Worm (Caenorhabditis elegans): ENCODE measurements around the gene rpl-36.A.

rpl-36.A gene

ce11 chrII:11097154-11097887 lies at the start of gene rpl-36.A, which contains the start of gene nuo-1:
rpl-36.A (minus strand) TSS chrII:11097204.
nuo-1 (plus strand) TSS chrII:11097837.
- TF ChIP-seq ztf-23 (GFP tag; IDR thresholded peaks at IDR 0.05) (0 out of 2 replicates have a peak, but pooled peaks have one; percentile 22), ref-1 (GFP tag; conservative IDR thresholded peaks at IDR 0.05) (no peak)

ce11 chrII:11142571-11142970 lies 45.6 kb upstream of the rpl-36.A start, which contains the start of gene arrd-6:
arrd-6 (plus strand) TSS chrII:11142739.
- no peak for TF ChIP-seq ztf-23 (GFP tag; IDR thresholded peaks at IDR 0.05)
- TF ChIP-seq flt-1 (GFP tag; IDR thresholded peaks at IDR 0.05) = no peak
- TF ChIP-seq med-1 (GFP tag; optimal IDR thresholded peaks at IDR 0.05; ENCODE audit: insufficient read depth) = no peak
- no peak for TF ChIP-seq T22C8.4 (GFP tag; IDR thresholded peaks at IDR 0.05)
- no peak for TF ChIP-seq tab-1 (GFP tag; IDR thresholded peaks at IDR 0.05)

ce11 chrII:11140140-11140539 lies 43.1 kb upstream of the rpl-36.A start, which contains the start of gene F40F8.4:
F40F8.4 (minus strand) TSS chrII:11140240.
- TF ChIP-seq klf-2 (GFP tag; conservative IDR thresholded peaks at IDR 0.05) = no peak
- TF ChIP-seq ztf-29 (GFP tag; IDR thresholded peaks at IDR 0.05) = no peak
- no peak for TF ChIP-seq flt-1 (GFP tag; IDR thresholded peaks at IDR 0.05)
- no peak for TF ChIP-seq med-1 (GFP tag; optimal IDR thresholded peaks at IDR 0.05; ENCODE audit: insufficient read depth)
- no peak for TF ChIP-seq tab-1 (GFP tag; IDR thresholded peaks at IDR 0.05)
- TF ChIP-seq cog-1 (tag; optimal IDR thresholded peaks at IDR 0.05) = no peak
- no peak for TF ChIP-seq ztf-23 (GFP tag; IDR thresholded peaks at IDR 0.05)
- TF ChIP-seq ref-1 (GFP tag; conservative IDR thresholded peaks at IDR 0.05) = no peak
- TF ChIP-seq T22C8.4 (GFP tag; IDR thresholded peaks at IDR 0.05) = no peak

ce11 chrII:11135773-11136172 lies 38.8 kb upstream of the rpl-36.A start:
- TF ChIP-seq flt-1 (GFP tag; IDR thresholded peaks at IDR 0.05) = no peak

ce11 chrII:11134828-11135227 lies 37.8 kb upstream of the rpl-36.A start, which contains the start of gene F40F8.5:
F40F8.5 (minus strand) TSS chrII:11134928.
- no peak for TF ChIP-seq klf-2 (GFP tag; conservative IDR thresholded peaks at IDR 0.05)
- no peak for TF ChIP-seq T22C8.4 (GFP tag; IDR thresholded peaks at IDR 0.05)
- TF ChIP-seq tab-1 (GFP tag; IDR thresholded peaks at IDR 0.05) = no peak

- TF ChIP-seq flt-1 (GFP tag; IDR thresholded peaks at IDR 0.05) = no peak
- TF ChIP-seq ztf-23 (GFP tag; IDR thresholded peaks at IDR 0.05) = no peak
- TF ChIP-seq cog-1 (tag; optimal IDR thresholded peaks at IDR 0.05) = peak; percentile 10
Observed at ce11 chrII:11132542-11132941, 35.5 kb upstream of the rpl-36.A start, which contains the start of gene F40F8.11. F40F8.11 (minus strand) TSS chrII:11132590.

- no peak for TF ChIP-seq ztf-23 (GFP tag; IDR thresholded peaks at IDR 0.05)
- no peak for TF ChIP-seq med-1 (GFP tag; optimal IDR thresholded peaks at IDR 0.05; ENCODE audit: insufficient read depth)
- TF ChIP-seq klf-2 (GFP tag; conservative IDR thresholded peaks at IDR 0.05) = no peak
- TF ChIP-seq T22C8.4 (GFP tag; IDR thresholded peaks at IDR 0.05) = no peak
- no peak for TF ChIP-seq ref-1 (GFP tag; conservative IDR thresholded peaks at IDR 0.05)
- TF ChIP-seq cog-1 (tag; optimal IDR thresholded peaks at IDR 0.05) = no peak
- TF ChIP-seq flt-1 (GFP tag; IDR thresholded peaks at IDR 0.05) = no peak
- TF ChIP-seq tab-1 (GFP tag; IDR thresholded peaks at IDR 0.05) = no peak
- no peak for TF ChIP-seq ztf-29 (GFP tag; IDR thresholded peaks at IDR 0.05)
Observed at ce11 chrII:11129517-11129916, 32.5 kb upstream of the rpl-36.A start, which contains the start of gene F40F8.12. F40F8.12 (plus strand) TSS chrII:11129817.

ce11 chrII:11128989-11129388 lies 32.0 kb upstream of the rpl-36.A start, which contains the start of gene F40F8.3:
F40F8.3 (plus strand) TSS chrII:11129289.
- no peak for TF ChIP-seq ref-1 (GFP tag; conservative IDR thresholded peaks at IDR 0.05)
- TF ChIP-seq klf-2 (GFP tag; conservative IDR thresholded peaks at IDR 0.05) = no peak
- TF ChIP-seq ztf-29 (GFP tag; IDR thresholded peaks at IDR 0.05) = no peak
- TF ChIP-seq med-1 (GFP tag; optimal IDR thresholded peaks at IDR 0.05; ENCODE audit: insufficient read depth) = no peak
- TF ChIP-seq T22C8.4 (GFP tag; IDR thresholded peaks at IDR 0.05) = no peak

ce11 chrII:11127364-11127763 lies 30.4 kb upstream of the rpl-36.A start, which contains the start of gene F40F8.1:
F40F8.1 (plus strand) TSS chrII:11127664.
- TF ChIP-seq cog-1 (tag; optimal IDR thresholded peaks at IDR 0.05) = no peak
- no peak for TF ChIP-seq ref-1 (GFP tag; conservative IDR thresholded peaks at IDR 0.05)
- TF ChIP-seq T22C8.4 (GFP tag; IDR thresholded peaks at IDR 0.05) = no peak

ce11 chrII:11126312-11127000 lies 29.5 kb upstream of the rpl-36.A start, which contains the start of the genes rps-9 and lsm-1:
rps-9 (minus strand) TSS chrII:11126362.
lsm-1 (plus strand) TSS chrII:11126950.
- peak; percentile 46; the same call in 1 of the 2 replicates for TF ChIP-seq flt-1 (GFP tag; IDR thresholded peaks at IDR 0.05)
- TF ChIP-seq med-1 (GFP tag; optimal IDR thresholded peaks at IDR 0.05; ENCODE audit: insufficient read depth) = no peak
- TF ChIP-seq ref-1 (GFP tag; conservative IDR thresholded peaks at IDR 0.05) = no peak
- TF ChIP-seq ztf-29 (GFP tag; IDR thresholded peaks at IDR 0.05) = no peak
